Fruit fly (Drosophila melanogaster) ovary, adult (tissue): ENCODE measurements around the gene jvl.

Experiments used
- CG17801 ChIP-seq: fragments of 200-800 bp; optimal IDR thresholded peaks from 2 replicates; lab custom pipeline; 2019; ENCODE audit warnings: missing biosample characterization, mild to moderate bottlenecking, missing genetic modification characterization, moderate library complexity; ENCODE audit not compliant: partially characterized antibody

jvl gene

DNA sequence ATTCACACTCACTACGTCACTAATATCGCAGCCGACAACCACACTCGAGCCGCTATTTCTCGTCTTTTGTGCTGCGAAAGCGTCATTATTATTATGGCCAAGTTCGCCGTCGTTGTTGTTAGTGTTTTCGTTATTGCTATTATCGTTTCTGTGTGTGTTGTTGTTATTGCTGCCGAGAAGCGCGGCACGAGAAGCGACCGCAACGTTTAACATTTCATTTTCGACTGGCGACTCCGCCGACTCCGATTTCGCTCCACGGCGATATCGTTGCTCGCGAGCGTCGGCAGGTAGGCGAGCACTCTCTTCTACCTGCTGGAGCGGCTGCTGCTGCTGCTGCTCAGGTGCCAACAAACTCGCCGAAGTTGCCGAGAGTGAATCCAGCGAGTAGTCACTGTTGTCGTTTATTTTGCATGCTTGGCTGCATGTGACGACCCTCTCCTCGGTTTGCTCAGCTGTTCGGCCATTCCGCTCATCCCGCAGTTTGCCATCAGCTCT is 76.4 kb downstream of the jvl start:
- peak; percentile 69 for TF ChIP-seq CG17801 (GFP tag; lab: Kevin White, UChicago)

DNA sequence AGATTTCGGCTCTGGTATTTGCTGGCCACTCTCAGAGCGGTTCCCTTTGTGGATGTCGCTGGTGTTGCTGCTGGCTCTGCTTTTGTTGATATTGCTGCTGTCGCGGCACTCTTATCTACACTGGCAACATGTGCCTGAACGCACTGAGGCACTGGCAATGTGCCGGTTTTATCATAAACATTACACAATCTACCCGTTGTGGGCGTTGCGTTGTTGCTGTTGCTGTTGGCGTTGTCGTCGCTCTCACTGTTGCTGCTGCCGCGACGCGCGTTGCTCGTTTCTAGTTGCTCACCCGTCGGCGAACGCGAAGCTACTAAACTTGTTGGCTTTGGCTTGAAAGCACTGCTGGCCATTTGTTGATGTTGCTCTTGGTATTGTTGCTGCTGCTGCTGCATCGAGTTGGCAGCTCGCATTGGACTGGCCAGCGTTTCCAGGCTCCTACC is 78.3 kb downstream of the jvl start:
- TF ChIP-seq CG17801 (GFP tag; lab: Kevin White, UChicago) = peak; percentile 5

DNA sequence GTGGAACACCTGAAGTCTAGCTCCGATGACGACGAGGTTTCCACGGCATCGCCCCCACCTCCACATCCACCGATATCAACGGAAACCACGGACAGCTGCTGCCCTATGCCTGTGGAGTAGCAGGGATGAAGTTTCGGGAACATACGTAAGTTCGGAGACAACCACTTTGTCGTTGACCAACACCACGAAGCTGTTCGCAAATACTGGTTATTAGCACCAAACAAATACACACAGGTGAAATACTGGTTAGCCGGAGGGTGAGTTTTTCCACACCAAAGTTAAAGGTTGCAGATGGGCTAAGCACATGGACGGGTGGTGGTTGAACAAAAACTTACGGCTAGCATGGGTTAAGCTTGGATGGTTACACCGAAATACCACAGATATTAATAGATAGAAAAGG is 79.8 kb downstream of the jvl start:
- no peak for TF ChIP-seq CG17801 (GFP tag; lab: Kevin White, UChicago)

DNA sequence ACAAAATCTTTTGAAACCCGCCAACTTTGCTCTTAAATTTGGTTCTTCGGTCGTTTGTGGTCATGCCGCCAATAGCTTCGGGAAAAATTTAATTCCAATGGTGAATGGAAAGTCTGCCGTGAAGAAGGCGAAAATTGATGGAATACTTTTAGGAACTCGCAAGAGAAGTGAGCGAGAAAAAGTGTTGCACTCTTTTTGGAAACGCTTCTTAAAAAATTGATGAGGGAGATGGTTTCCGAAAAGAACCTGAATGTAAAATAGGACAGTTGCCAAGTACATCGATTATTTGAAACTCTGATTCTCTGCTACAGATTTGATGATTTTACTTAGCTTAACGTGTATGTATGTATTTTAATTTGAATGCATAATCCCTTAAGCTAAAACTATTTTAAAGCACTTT is 81.6 kb downstream of the jvl start:
- no peak for TF ChIP-seq CG17801 (GFP tag; lab: Kevin White, UChicago)

DNA sequence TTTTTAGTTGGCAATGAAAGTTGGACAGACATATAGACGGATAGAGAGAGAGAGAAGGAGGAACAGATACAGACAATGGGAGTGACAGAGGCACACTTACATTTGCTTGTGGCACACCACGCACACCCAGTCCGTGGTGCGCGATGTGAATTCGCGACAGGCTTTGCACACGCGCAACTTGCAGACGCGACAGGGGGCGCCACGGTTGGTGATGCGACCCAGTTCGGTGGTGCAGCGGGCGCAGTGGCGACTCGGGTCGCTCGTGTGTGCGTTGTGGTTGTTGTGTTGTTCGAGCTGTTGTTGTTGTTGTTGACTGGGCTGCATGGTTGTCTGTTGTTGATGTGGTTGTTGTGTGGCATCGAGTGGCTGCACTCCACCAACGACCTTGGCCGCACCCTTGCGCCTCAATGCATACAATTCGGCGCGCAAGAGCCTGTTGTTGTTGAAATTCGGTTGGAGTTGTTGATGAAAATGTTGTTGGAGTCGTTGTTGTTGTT is 88.9 kb downstream of the jvl start:
- no peak for TF ChIP-seq CG17801 (GFP tag; lab: Kevin White, UChicago)

DNA sequence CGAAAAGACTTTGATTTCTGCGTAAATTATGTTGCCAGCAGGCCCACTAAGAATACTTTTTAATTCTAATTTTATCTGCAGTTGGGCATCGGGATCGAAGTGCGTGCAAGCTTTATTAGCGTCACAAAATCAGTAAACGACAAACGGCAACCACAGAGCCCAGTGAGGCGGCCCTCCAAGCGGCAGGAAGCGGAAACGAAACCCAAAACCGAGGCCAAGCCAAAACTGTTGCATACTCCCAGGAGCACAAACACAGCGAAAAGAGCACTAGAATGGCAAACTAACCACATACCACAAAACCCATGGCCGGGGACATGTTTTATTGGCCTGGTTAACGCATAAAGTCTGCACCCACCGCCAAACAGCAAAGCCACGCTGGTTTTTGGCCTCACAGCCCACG is 90.9 kb downstream of the jvl start:
- no peak for TF ChIP-seq CG17801 (GFP tag; lab: Kevin White, UChicago)

DNA sequence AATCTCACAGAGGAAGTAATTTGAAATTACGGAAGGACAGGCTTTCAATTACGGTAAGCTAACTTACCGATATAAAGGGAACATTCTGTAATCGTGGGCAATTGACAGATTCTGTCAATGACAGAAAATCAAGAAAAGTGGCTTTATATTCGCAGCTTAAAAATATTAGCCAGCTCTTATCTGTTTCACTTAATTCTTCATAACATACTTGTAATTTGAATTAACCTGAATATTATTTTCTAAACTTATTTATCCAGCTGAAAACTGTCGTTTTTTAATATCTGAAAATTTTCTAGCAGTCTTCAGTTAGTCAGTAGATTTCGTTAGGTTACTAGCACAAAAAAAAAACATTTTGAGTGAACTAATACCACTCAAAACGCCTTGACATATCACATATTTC is 103.4 kb downstream of the jvl start, which contains the start of gene CG3610:
Gene CG3610, plus strand, starts transcription at position 301 of the 400 bp plus-strand sequence.
- TF ChIP-seq CG17801 (GFP tag; lab: Kevin White, UChicago) = no peak
